Worm (Caenorhabditis elegans): Measurements from ENCODE around the gene nhr-258.

DNA sequence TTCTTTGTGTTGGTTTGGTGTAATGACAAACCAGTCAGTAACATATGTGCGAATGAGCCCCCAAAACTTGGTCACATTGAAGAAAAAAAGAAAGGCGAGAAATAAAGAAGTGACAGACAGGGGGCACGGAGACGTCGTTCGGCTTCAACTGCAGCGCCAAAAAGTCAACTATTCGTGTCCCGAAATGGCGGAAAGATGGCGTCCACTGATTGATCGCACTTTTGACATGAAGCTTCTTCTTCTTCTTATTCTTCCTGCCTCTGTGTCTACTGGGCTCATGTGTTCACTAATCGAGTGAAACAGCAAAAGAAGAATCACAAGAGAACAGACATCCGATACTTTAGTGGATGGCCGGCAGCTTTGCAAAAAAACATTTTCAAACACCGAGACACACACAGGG lies 24.4 kb downstream of the nhr-258 start:
- TF ChIP-seq lin-13 (GFP tag; optimal IDR thresholded peaks at IDR 0.05) (no peak), unc-62 (GFP tag; optimal IDR thresholded peaks at IDR 0.05) (no peak), ceh-82 (tag; optimal IDR thresholded peaks at IDR 0.05) (no peak), nhr-25 (tag; optimal IDR thresholded peaks at IDR 0.05) (no peak), zag-1 (tag; optimal IDR thresholded peaks at IDR 0.05) (no peak), unc-55 (GFP tag; optimal IDR thresholded peaks at IDR 0.05) (no peak), lsy-2 (tag; optimal IDR thresholded peaks at IDR 0.05) (peak in 1 of 2 experiments; percentile 7), unc-39 (tag; optimal IDR thresholded peaks at IDR 0.05) (no peak)

Measured in whole organism, L2 larva.